Fruit fly (Drosophila melanogaster): ENCODE data around the gene CG42502.
A peak's percentile ranks its signal among the peaks of the same experiment; 100 is the strongest.

The CG42502 gene

dm6 chr2L:18857635-18858059, 46.6 kb upstream of the CG42502 start (continued):
- no peak for TF ChIP-seq CG1832 (GFP tag; optimal IDR thresholded peaks at IDR 0.05)
- TF ChIP-seq danr (GFP tag; IDR thresholded peaks at IDR 0.05): peak; percentile 81
- TF ChIP-seq CG15514 (GFP tag; optimal IDR thresholded peaks at IDR 0.05): peak; percentile 89
- TF ChIP-seq CG12769 (tag; optimal IDR thresholded peaks at IDR 0.05): peak; percentile 94
- TF ChIP-seq bsh (GFP tag; optimal IDR thresholded peaks at IDR 0.05): peak; percentile 83 to 95
- peak; percentile 90 for TF ChIP-seq Chrac-16 (GFP tag; optimal IDR thresholded peaks at IDR 0.05)
- peak; percentile 81 for TF ChIP-seq CG3726 (GFP tag; IDR thresholded peaks at IDR 0.05)
- peak; percentile 52 for TF ChIP-seq kni (GFP tag; optimal IDR thresholded peaks at IDR 0.05)
- peak; percentile 86 for TF ChIP-seq CG11696 (GFP tag; IDR thresholded peaks at IDR 0.05)
- peak; percentile 53 for TF ChIP-seq pb (GFP tag; optimal IDR thresholded peaks at IDR 0.05)
- peak; percentile 89 for TF ChIP-seq CG10543 (GFP tag; optimal IDR thresholded peaks at IDR 0.05)
- no peak for TF ChIP-seq CG16813 (GFP tag; IDR thresholded peaks at IDR 0.05; ENCODE audit: partially characterized antibody)
- peak; percentile 76 for TF ChIP-seq sens-2 (GFP tag; IDR thresholded peaks at IDR 0.05)
- peak; percentile 93 for TF ChIP-seq CG30403 (GFP tag; optimal IDR thresholded peaks at IDR 0.05)
- TF ChIP-seq CG16779 (GFP tag; IDR thresholded peaks at IDR 0.05): peak; percentile 87
- peak; percentile 84 for TF ChIP-seq CG18011 (GFP tag; optimal IDR thresholded peaks at IDR 0.05)
- TF ChIP-seq Ets65A (GFP tag): peak; percentile 93
- TF ChIP-seq trh (GFP tag; optimal IDR thresholded peaks at IDR 0.05): peak; percentile 71
- TF ChIP-seq stc (GFP tag; IDR thresholded peaks at IDR 0.05): peak; percentile 90
- peak; percentile 84 for TF ChIP-seq pnt (GFP tag; optimal IDR thresholded peaks at IDR 0.05)
- TF ChIP-seq jumu (GFP tag; optimal IDR thresholded peaks at IDR 0.05): peak; percentile 68
- peak; percentile 92 for TF ChIP-seq chm (GFP tag; IDR thresholded peaks at IDR 0.05)
- no peak for TF ChIP-seq Lpt (GFP tag; optimal IDR thresholded peaks at IDR 0.05)
- peak; percentile 59 for TF ChIP-seq Max (GFP tag; optimal IDR thresholded peaks at IDR 0.05)
- peak; percentile 95 for TF ChIP-seq lab (GFP tag; optimal IDR thresholded peaks at IDR 0.05)
- TF ChIP-seq CG4404 (GFP tag; IDR thresholded peaks at IDR 0.05): peak; percentile 81
- TF ChIP-seq bcd (GFP tag; optimal IDR thresholded peaks at IDR 0.05): peak; percentile 86
- peak; percentile 91 for TF ChIP-seq CG10366 (GFP tag; IDR thresholded peaks at IDR 0.05)
- TF ChIP-seq Trl (optimal IDR thresholded peaks at IDR 0.05): no peak
- peak; percentile 80 for TF ChIP-seq Trl (GFP tag; optimal IDR thresholded peaks at IDR 0.05)
- TF ChIP-seq gce (GFP tag; IDR thresholded peaks at IDR 0.05): peak; percentile 87; the same call in 2 of the 3 replicates
- peak; percentile 88 for TF ChIP-seq BtbVII (GFP tag; optimal IDR thresholded peaks at IDR 0.05)
- peak; percentile 93 for TF ChIP-seq CG11504 (tag; optimal IDR thresholded peaks at IDR 0.05)
- 0 out of 2 replicates have a peak, but pooled peaks have one; percentile 51 for TF ChIP-seq sim (GFP tag; IDR thresholded peaks at IDR 0.05)
- no peak for TF ChIP-seq ash1 (GFP tag; optimal IDR thresholded peaks at IDR 0.05)
- TF ChIP-seq CG13424 (tag; optimal IDR thresholded peaks at IDR 0.05): peak; percentile 96
- peak; percentile 93 for TF ChIP-seq bab2 (GFP tag; optimal IDR thresholded peaks at IDR 0.05)
- TF ChIP-seq CG9932 (GFP tag; IDR thresholded peaks at IDR 0.05): peak; percentile 84
- TF ChIP-seq CG17361 (GFP tag; IDR thresholded peaks at IDR 0.05): peak; percentile 90
- peak; percentile 72 for TF ChIP-seq CG7928 (GFP tag; optimal IDR thresholded peaks at IDR 0.05)
- TF ChIP-seq Meics (GFP tag; optimal IDR thresholded peaks at IDR 0.05): peak; percentile 91
- TF ChIP-seq zfh1 (GFP tag; IDR thresholded peaks at IDR 0.05): peak; percentile 86
- TF ChIP-seq CG6683 (GFP tag; optimal IDR thresholded peaks at IDR 0.05): peak; percentile 76
- TF ChIP-seq PHDP (tag; optimal IDR thresholded peaks at IDR 0.05): peak; percentile 95
- peak; percentile 64 for TF ChIP-seq CG2116 (GFP tag; optimal IDR thresholded peaks at IDR 0.05)
- peak; percentile 87 for TF ChIP-seq CG13894 (tag; optimal IDR thresholded peaks at IDR 0.05)
- TF ChIP-seq nerfin-1 (tag; optimal IDR thresholded peaks at IDR 0.05): peak; percentile 87
- TF ChIP-seq CG16815 (GFP tag; optimal IDR thresholded peaks at IDR 0.05): peak; percentile 80
- peak; percentile 78 for TF ChIP-seq schlank (tag; optimal IDR thresholded peaks at IDR 0.05)
- TF ChIP-seq NfI (GFP tag; optimal IDR thresholded peaks at IDR 0.05): peak; percentile 95
- TF ChIP-seq CG12744 (GFP tag; optimal IDR thresholded peaks at IDR 0.05): peak; percentile 84
